Worm (Caenorhabditis elegans) whole organism, dauer: Measurements from ENCODE around the gene F10D2.8.

Experiments used
- unc-62 ChIP-seq: sonication (generic microtip); optimal IDR thresholded peaks from 2 replicates; lab custom pipeline; 2017; ENCODE audit warnings: missing biosample characterization, missing genetic modification reagents, missing genetic modification characterization

F10D2.8 gene

ce11 chrV:7157089-7157488 is 6.6 kb upstream of the F10D2.8 start, which contains the start of gene ugt-39:
TSS of gene ugt-39 (plus strand) at chrV:7157142.
- TF ChIP-seq unc-62 (GFP tag; lab: Kevin White, UChicago) = no peak

ce11 chrV:7156079-7156478 is 5.6 kb upstream of the F10D2.8 start, which contains the start of gene F10D2.10:
TSS of gene F10D2.10 (minus strand) at chrV:7156179.
- TF ChIP-seq unc-62 (GFP tag; lab: Kevin White, UChicago) = no peak

ce11 chrV:7153046-7153445 is 2.5 kb upstream of the F10D2.8 start, which contains the start of gene fat-7:
TSS of gene fat-7 (minus strand) at chrV:7153146.
- no peak for TF ChIP-seq unc-62 (GFP tag; lab: Kevin White, UChicago)

- no peak for TF ChIP-seq unc-62 (GFP tag; lab: Kevin White, UChicago)
These were observed 3.1 kb downstream of the F10D2.8 start, which contains the start of gene ugt-38 for ce11 chrV:7147370-7147769. TSS of gene ugt-38 (minus strand) at chrV:7147470.

ce11 chrV:7145250-7145850 is 5.2 kb downstream of the F10D2.8 start, which contains the start of gene ugt-37:
TSS of gene ugt-37 (minus strand) at chrV:7145318.
- TF ChIP-seq unc-62 (GFP tag; lab: Kevin White, UChicago) = no peak

ce11 chrV:7142661-7143060 is 7.9 kb downstream of the F10D2.8 start:
- TF ChIP-seq unc-62 (GFP tag; lab: Kevin White, UChicago) = no peak

ce11 chrV:7141864-7142263 is 8.7 kb downstream of the F10D2.8 start, which contains the start of gene ugt-40:
TSS of gene ugt-40 (minus strand) at chrV:7141964.
- no peak for TF ChIP-seq unc-62 (GFP tag; lab: Kevin White, UChicago)

ce11 chrV:7140368-7140767 is 10.1 kb downstream of the F10D2.8 start:
- TF ChIP-seq unc-62 (GFP tag; lab: Kevin White, UChicago) = no peak

ce11 chrV:7138320-7138719 is 12.2 kb downstream of the F10D2.8 start, which contains the start of gene str-112:
TSS of gene str-112 (minus strand) at chrV:7138420.
- TF ChIP-seq unc-62 (GFP tag; lab: Kevin White, UChicago) = no peak

- no peak for TF ChIP-seq unc-62 (GFP tag; lab: Kevin White, UChicago)
These were observed 13.7 kb downstream of the F10D2.8 start for ce11 chrV:7136859-7137258.

- TF ChIP-seq unc-62 (GFP tag; lab: Kevin White, UChicago) = no peak
These were observed 16.6 kb downstream of the F10D2.8 start, which contains the start of gene F10D2.16 for ce11 chrV:7133963-7134362. TSS of gene F10D2.16 (plus strand) at chrV:7134263.

- TF ChIP-seq unc-62 (GFP tag; lab: Kevin White, UChicago) = no peak
These were observed 18.3 kb downstream of the F10D2.8 start, which contains the start of gene sre-10 for ce11 chrV:7132248-7132647. TSS of gene sre-10 (plus strand) at chrV:7132548.

ce11 chrV:7130974-7131373 is 19.5 kb downstream of the F10D2.8 start, which contains the start of gene srx-36:
TSS of gene srx-36 (minus strand) at chrV:7131074.
- TF ChIP-seq unc-62 (GFP tag; lab: Kevin White, UChicago) = no peak

- TF ChIP-seq unc-62 (GFP tag; lab: Kevin White, UChicago) = no peak
These were observed 21.1 kb downstream of the F10D2.8 start, which contains the start of gene T01C4.8 for ce11 chrV:7129460-7129859. TSS of gene T01C4.8 (minus strand) at chrV:7129560.

- no peak for TF ChIP-seq unc-62 (GFP tag; lab: Kevin White, UChicago)
These were observed 26.5 kb downstream of the F10D2.8 start for ce11 chrV:7123979-7124378.

- TF ChIP-seq unc-62 (GFP tag; lab: Kevin White, UChicago) = no peak
These were observed 27.3 kb downstream of the F10D2.8 start, which contains the start of gene lmd-5 for ce11 chrV:7123188-7123708. TSS of gene lmd-5 (plus strand) at chrV:7123658.
